Fruit fly (Drosophila melanogaster) S2 (cell line): ENCODE results near the gene CG31832.

Experiments used
- CG8478 ChIP-seq: fragments of >200 bp; optimal IDR thresholded peaks from 2 replicates; lab custom pipeline; 2018
- CTCF ChIP-seq, 2 experiments: fragments of >200 bp; optimal IDR thresholded peaks; 2 replicates each; lab custom pipeline; 2018

The CG31832 gene

DNA sequence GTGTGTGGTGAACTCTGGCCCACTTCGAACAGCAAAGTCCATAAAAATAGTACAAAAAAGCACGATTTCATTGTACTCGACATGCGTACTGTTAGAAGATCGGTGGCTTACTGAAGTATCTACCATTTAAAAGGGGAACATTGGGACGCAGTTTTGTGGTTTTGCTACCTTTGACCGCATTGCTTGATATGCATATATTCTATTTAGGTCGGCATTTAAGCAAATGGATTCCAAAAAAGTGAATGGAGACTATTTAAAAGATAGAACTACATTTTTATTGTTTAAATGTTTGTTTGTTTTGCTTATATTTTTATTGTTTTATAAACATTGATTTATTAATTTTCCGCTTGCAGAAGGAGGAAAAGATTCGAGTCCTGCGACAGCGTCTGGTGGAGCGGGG lies at the start of gene CG31832:
Gene CG31832, minus strand, starts transcription at position 101 of the 400 bp plus-strand sequence.
- TF ChIP-seq CTCF (optimal IDR thresholded peaks at IDR 0.05; lab: Kevin White, UChicago) = no peak
- TF ChIP-seq CG8478 (lab: Kevin White, UChicago) = no peak

DNA sequence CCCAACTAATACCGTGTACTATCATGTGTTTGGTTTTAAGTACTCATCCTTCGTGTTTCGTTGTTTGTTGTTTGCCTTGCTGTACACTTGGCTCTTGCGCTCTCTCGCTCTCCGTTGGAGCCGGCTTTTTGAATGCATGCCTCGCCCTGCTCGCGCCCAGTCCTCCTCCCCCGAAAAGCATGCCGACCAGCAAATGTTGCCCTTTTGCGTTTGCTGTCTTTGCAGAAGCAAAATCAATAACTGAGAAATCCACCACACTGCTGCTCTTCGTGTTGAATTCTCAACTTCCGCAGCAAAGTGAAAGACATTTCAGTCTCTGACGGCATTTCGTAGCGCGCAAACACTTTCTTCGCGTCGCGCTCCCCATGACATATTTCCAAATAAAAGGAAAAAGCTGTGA lies 42.9 kb upstream of the CG31832 start, which contains the start of gene wwk:
Gene wwk, plus strand, starts transcription at position 312 of the 400 bp plus-strand sequence.
- no peak for TF ChIP-seq CTCF (optimal IDR thresholded peaks at IDR 0.05; lab: Kevin White, UChicago)

DNA sequence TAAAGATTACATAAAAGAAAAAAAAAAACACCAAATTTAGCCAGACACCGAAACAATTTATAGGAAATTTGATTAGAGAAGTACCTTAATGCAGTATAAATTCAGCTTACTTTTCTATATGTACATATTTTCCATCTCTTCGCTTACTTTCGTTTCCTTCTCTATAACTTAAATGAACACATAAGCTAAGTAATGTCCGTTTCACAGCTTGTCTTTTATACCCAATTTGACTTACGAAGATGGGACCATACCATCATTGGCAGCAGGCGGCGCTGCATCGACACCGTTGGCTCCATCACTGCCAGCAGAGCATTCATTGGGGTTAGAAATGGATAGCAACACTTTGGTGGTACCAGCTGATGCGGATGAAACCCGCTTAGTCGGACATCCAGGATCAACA lies 38.7 kb upstream of the CG31832 start, which contains the start of gene vig:
Gene vig, minus strand, starts transcription at position 101 of the 400 bp plus-strand sequence.
- TF ChIP-seq CTCF (optimal IDR thresholded peaks at IDR 0.05; lab: Kevin White, UChicago) = no peak

DNA sequence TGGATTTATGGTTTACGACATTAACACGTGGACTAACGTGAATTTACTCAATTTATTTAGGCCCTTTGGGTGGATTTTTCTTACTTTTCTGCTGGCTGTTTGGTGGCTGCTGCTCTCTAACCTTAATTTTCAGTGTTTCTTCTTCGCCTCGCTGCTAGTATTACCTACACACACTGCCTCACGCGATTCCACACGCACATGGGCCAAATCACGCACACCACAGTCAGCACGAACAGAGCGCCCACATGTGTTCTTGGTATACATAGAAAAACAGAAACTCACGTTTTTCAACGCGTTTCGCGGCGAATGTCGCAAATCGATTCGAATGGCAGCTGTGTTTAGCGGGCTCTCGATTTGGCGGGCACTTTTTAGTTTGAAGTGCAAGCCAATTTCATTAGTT lies 36.3 kb upstream of the CG31832 start:
- TF ChIP-seq CTCF (optimal IDR thresholded peaks at IDR 0.05; lab: Kevin White, UChicago) = peak in 1 of 2 experiments; percentile 23
- no peak for TF ChIP-seq CG8478 (lab: Kevin White, UChicago)

DNA sequence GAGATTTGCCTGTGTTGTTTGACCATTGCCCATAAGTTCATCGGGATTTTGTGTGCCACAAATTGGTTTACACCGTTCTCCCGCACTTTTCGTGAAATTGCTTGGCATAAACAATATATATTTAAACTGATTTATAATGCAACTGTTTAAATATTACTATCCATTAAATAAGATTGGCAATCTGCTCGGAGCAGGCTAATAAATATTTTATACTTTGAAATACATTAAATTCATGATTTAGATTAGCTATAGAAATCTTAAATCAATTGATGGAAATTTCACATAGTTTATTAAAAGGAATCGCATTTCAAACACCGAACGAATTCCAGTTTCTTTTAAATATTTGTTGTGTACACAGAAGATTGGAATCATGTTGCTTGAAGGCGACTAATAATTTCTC lies 34.6 kb upstream of the CG31832 start:
- TF ChIP-seq CG8478 (lab: Kevin White, UChicago) = no peak
- no peak for TF ChIP-seq CTCF (optimal IDR thresholded peaks at IDR 0.05; lab: Kevin White, UChicago)

DNA sequence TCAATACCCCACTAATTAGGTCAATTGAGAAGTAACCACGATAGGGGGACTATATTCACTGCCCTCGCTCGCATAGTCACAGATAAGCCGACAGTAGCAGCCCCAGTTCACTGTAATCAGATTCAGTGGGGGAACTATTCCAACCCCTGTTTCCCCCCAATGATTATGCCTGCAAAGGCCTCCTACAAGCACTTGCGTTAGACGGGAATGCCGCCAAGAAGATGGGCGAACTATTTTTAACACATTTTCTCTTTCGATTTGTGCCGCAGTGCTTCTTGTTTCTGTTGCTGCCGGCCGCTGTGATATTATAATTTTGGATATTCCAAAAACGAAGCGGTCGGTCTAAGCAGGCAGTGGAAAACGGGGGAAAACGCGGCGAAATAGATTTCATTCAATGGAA lies 34.1 kb upstream of the CG31832 start:
- TF ChIP-seq CTCF (optimal IDR thresholded peaks at IDR 0.05; lab: Kevin White, UChicago) = no peak
- no peak for TF ChIP-seq CG8478 (lab: Kevin White, UChicago)

DNA sequence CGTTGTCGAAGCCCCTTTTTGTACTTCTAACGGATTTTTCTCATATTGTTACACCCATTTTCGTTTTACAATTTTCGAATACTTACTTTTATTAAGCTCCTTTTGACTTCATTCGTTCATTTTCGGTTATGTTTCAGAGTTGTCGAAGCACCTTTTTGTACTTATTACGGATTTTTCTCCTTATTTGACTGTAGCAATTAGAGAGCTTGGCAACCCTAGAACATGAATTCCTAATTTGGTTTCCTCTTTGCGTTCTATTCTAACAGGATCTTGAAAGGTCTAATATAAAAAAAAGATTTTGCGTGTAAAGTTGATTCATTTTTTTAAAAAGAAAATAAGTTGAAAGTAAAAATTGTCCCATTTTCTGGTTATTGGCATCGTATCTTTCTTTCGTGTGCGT lies 30.5 kb upstream of the CG31832 start:
- TF ChIP-seq CG8478 (lab: Kevin White, UChicago) (no peak), CTCF (optimal IDR thresholded peaks at IDR 0.05; lab: Kevin White, UChicago) (no peak)

DNA sequence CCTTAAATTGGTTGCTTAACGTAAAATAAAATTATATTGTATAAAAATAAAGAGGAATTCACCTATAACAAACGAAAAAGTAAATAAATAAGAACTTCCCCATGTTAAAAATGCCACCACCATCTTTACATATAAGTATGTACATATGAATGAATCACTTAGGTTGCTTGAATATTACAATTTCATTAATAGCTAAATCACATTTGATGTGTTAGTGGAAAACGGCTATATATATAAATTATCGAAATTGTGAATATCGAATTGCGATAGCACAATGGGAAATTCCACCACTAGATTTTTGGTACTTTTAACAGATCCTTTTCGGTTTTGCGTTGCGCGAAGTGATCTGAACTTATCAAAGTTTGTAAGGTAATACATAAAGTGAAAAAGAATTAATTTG lies 29.8 kb upstream of the CG31832 start, which contains the start of the genes solo and vas:
Gene solo, plus strand, starts transcription at position 289 of the 400 bp plus-strand sequence.
Gene vas, plus strand, starts transcription at position 289 of the 400 bp plus-strand sequence.
- no peak for TF ChIP-seq CTCF (optimal IDR thresholded peaks at IDR 0.05; lab: Kevin White, UChicago)
- TF ChIP-seq CG8478 (lab: Kevin White, UChicago) = no peak

DNA sequence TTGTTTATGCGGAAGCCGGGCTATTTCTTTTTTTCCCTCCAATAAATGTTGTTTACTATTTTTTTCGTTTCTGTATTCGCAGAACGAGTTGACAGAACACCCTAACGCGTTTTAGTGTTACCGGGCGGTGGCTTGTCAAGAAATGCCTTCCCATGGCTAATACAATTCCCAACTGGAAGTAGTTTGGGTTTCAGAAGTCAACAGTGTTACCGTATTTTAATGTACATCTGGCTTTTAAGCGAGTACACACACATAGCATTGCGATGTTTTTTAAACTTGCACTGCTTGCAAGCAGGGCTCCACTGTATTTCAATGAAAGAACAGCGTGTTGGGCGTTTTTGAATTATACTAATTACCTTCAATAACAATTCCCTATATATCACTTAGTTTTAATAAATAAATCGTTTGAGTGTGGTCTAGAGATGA lies 29.0 kb upstream of the CG31832 start, which contains the start of gene TfIIS:
Gene TfIIS, minus strand, starts transcription at position 178 of the 426 bp plus-strand sequence.
- no peak for TF ChIP-seq CG8478 (lab: Kevin White, UChicago)
- TF ChIP-seq CTCF (optimal IDR thresholded peaks at IDR 0.05; lab: Kevin White, UChicago) = peak; percentile 83 to 84

DNA sequence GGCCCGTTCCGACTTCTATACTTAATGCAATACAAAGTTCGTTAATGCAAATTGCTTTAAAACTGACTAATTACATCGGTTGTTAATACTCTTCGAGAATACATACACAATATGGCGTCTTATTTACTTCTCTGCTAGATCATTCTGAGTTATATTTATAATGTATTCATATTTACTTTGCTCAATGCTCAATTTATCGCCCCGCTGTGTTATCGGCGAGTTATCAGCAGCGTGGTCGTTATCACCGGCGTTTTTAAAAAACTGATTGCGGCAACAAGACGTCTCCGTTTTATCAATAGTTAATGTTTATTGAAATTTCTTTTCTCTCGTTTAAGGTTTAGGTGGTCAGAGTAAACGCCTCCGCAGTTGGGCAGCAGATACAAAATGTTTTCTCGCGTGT lies 27.4 kb upstream of the CG31832 start:
- no peak for TF ChIP-seq CG8478 (lab: Kevin White, UChicago)
- no peak for TF ChIP-seq CTCF (optimal IDR thresholded peaks at IDR 0.05; lab: Kevin White, UChicago)

DNA sequence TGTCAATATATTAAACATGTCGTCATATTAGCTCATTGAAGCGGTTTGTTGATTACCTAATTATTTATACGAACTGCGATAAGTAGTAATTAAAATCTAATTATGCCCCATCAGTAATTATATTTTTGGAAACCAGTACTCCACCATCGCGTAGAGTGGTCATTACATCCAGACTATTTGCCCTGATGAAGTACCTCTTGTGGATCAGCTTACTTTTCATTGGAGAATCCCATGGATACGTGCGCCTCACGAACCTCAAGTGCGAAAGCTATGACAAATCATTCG lies 26.5 kb upstream of the CG31832 start, which contains the start of gene CG33679:
Gene CG33679, plus strand, starts transcription at position 186 of the 285 bp plus-strand sequence.
- TF ChIP-seq CG8478 (lab: Kevin White, UChicago) = no peak
- no peak for TF ChIP-seq CTCF (optimal IDR thresholded peaks at IDR 0.05; lab: Kevin White, UChicago)

DNA sequence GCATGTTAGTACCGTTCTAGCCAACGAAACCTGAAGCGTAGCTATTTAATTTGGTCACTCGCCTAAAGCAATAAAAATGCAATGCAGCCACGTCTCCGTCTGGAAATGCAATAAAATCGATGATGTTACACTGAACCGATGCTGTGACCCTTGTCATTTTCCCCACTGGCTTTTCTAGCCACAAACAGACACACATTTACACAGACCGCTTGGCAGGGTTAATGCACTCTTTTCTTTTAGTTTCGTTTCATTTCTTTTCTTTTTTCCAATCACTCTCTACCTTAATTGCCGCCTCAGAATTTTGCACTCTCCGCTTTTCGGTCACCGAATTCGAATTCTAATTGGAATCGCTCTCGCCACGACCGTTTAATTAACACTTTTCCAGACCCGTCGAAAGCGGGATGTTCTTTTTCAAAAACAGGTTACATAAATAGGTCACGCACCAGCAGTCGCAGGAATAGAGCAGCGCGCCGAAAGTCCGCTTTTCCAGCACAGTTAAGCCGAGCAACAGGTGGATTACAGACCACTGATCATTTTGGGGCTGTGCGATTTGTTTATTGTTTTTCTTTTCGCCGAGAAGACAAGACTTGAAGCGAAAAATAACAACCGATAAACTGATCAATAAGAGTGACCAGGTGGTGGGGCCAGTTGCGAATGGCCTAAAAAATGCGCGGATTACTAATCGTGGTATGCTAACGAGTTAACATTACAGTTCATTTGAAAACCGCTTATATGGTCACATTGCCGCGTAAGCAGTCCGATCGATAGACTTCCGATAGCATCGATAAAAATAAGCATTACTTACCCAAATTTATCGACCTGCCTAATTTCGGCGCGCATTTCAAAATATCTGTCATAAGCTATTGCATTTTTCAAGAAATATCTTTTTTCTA lies 25.9 kb upstream of the CG31832 start, which contains the start of gene ck:
Gene ck, minus strand, starts transcription at position 638 of the 893 bp plus-strand sequence.
- TF ChIP-seq CG8478 (lab: Kevin White, UChicago) (no peak), CTCF (optimal IDR thresholded peaks at IDR 0.05; lab: Kevin White, UChicago) (peak; percentile 14 to 24)

DNA sequence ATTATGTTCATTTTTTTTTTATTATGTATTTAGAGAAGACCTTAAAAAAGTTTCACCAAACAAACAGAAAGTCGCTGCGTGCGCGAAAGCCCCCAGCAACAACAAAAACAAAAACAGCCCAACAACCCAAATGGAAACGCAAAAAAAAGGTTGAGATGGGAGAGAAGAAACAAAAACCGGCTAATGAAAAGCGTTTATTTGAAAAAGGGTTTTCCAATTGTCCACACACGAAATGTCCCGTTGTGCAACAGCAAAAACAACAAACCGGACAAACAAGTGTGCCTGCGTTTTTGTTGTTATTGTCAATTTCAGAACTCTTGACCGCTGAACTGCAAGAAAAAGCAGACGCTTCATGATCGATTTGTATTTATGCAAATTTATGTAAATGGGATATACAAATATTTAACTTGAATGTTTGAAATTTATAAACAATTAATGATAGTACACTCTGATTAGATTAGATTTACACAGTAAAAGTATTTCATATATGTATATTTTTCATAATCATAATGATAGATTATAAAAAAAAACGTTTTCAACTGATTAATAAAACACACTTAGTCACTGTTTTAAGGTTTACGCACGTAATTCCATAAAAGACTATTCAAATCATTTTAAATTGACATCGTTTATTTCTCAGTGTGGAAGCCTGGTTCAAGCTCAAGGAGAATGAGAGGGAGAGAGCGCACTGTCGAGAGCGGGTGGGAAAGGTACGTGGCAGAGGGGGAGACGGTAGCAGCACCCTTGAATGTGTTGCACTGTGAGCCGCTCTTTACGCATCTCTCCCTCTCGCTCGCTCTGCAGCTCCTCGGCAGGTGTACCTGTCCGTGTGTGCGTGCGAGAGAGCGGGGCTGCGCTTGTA lies 25.0 kb upstream of the CG31832 start:
- TF ChIP-seq CG8478 (lab: Kevin White, UChicago) (no peak), CTCF (optimal IDR thresholded peaks at IDR 0.05; lab: Kevin White, UChicago) (no peak)

DNA sequence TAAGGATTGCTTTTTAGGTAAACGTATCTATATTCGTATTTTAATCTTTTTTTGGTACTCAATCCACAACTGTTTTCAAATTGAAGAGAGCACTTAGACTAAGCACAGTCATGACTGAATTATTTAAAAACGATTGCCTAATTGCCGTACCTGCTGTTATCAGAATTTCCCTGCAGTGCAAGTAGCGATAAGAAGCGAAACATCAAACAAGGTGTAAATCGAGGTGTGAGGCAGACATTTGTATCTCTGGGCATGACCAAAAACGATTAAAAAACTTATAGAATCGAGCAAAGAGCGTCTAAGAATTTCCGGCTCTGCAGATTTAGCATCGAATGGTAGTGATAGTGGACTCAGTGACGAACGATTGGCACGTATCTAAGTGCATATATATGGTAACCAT lies 23.6 kb upstream of the CG31832 start:
- no peak for TF ChIP-seq CG8478 (lab: Kevin White, UChicago)
- no peak for TF ChIP-seq CTCF (optimal IDR thresholded peaks at IDR 0.05; lab: Kevin White, UChicago)
